Fruit fly (Drosophila melanogaster): ENCODE results near the gene ppk14.
A peak's percentile ranks its signal among the peaks of the same experiment; 100 is the strongest.

Gene ppk14

DNA sequence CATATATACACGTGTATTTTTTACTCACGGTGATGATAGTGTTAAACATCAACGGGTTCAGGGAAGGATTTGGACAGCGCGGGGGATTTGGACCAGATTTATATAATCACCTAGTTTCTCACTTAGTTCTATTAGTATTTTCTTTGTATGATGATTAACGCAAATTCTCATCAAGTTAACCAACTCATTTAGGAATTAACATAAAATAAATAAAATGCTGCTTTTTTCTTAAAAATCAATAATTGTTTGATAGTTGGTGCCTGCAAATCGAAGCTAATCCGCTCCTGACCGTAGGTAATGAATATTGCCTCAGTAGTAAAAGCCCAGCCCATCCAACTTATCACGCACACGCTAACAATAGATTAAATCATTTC is 3.0 kb upstream of the ppk14 start (continued):
- TF ChIP-seq Stat92E (GFP tag; optimal IDR thresholded peaks at IDR 0.05) (no peak), CG16813 (GFP tag; IDR thresholded peaks at IDR 0.05; ENCODE audit: partially characterized antibody) (peak; percentile 56; the same call in 2 of the 3 replicates), jumu (GFP tag; optimal IDR thresholded peaks at IDR 0.05) (peak; percentile 76), ase (GFP tag; IDR thresholded peaks at IDR 0.05) (peak; percentile 55; the same call in 2 of the 3 replicates), Max (GFP tag; optimal IDR thresholded peaks at IDR 0.05) (peak; percentile 69), Hey (tag; optimal IDR thresholded peaks at IDR 0.05) (no peak), zfh1 (GFP tag; IDR thresholded peaks at IDR 0.05) (0 out of 3 replicates have a peak, but pooled peaks have one; percentile 47), D19B (GFP tag; optimal IDR thresholded peaks at IDR 0.05) (peak; percentile 79), eyg (GFP tag; optimal IDR thresholded peaks at IDR 0.05) (peak; percentile 70), nerfin-1 (tag; optimal IDR thresholded peaks at IDR 0.05) (peak; percentile 70), CG32767 (GFP tag; IDR thresholded peaks at IDR 0.05) (peak; percentile 66; the same call in 1 of the 2 replicates), repo (GFP tag; optimal IDR thresholded peaks at IDR 0.05) (peak; percentile 65), Ptx1 (GFP tag; IDR thresholded peaks at IDR 0.05) (peak; percentile 94), CG15011 (GFP tag; optimal IDR thresholded peaks at IDR 0.05) (peak; percentile 84), jigr1 (GFP tag; IDR thresholded peaks at IDR 0.05) (peak; percentile 79; the same call in 2 of the 3 replicates), CG17186 (GFP tag; optimal IDR thresholded peaks at IDR 0.05) (peak; percentile 5), ro (GFP tag; IDR thresholded peaks at IDR 0.05) (peak; percentile 58; the same call in 1 of the 2 replicates), fru (optimal IDR thresholded peaks at IDR 0.05) (no peak), row (GFP tag; IDR thresholded peaks at IDR 0.05) (peak; percentile 96), Bteb2 (GFP tag; optimal IDR thresholded peaks at IDR 0.05) (peak; percentile 80), otp (GFP tag; IDR thresholded peaks at IDR 0.05) (peak; percentile 47; the same call in 1 of the 3 replicates), CG4730 (GFP tag; IDR thresholded peaks at IDR 0.05) (peak; percentile 74), gfzf (GFP tag; optimal IDR thresholded peaks at IDR 0.05) (no peak), Dad (GFP tag; optimal IDR thresholded peaks at IDR 0.05) (peak; percentile 59), PHDP (tag; optimal IDR thresholded peaks at IDR 0.05) (peak; percentile 83), CG8290 (GFP tag; optimal IDR thresholded peaks at IDR 0.05) (peak; percentile 33), CG8290 (tag; optimal IDR thresholded peaks at IDR 0.05) (no peak), gt (GFP tag; IDR thresholded peaks at IDR 0.05) (peak; percentile 38; the same call in 1 of the 2 replicates), CG34376 (GFP tag; optimal IDR thresholded peaks at IDR 0.05) (peak; percentile 97), rib (GFP tag; IDR thresholded peaks at IDR 0.05) (peak; percentile 85), bcd (GFP tag; optimal IDR thresholded peaks at IDR 0.05) (peak; percentile 84), CG2120 (GFP tag; optimal IDR thresholded peaks at IDR 0.05) (peak; percentile 97), Side (GFP tag; optimal IDR thresholded peaks at IDR 0.05) (peak; percentile 54), gce (GFP tag; IDR thresholded peaks at IDR 0.05) (peak; percentile 66; the same call in 1 of the 3 replicates), CG10366 (GFP tag; IDR thresholded peaks at IDR 0.05) (peak; percentile 81), CG5953 (GFP tag; IDR thresholded peaks at IDR 0.05) (peak; percentile 35), Rx (GFP tag; IDR thresholded peaks at IDR 0.05) (peak; percentile 82), CG13624 (GFP tag; optimal IDR thresholded peaks at IDR 0.05) (peak; percentile 86), schlank (tag; optimal IDR thresholded peaks at IDR 0.05) (peak; percentile 79), CG17385 (GFP tag; optimal IDR thresholded peaks at IDR 0.05) (peak; percentile 71), CG12071 (GFP tag; optimal IDR thresholded peaks at IDR 0.05) (peak; percentile 72), ssp (GFP tag; IDR thresholded peaks at IDR 0.05) (peak; percentile 81), dm (GFP tag; optimal IDR thresholded peaks at IDR 0.05) (peak; percentile 57), Bgb (GFP tag; IDR thresholded peaks at IDR 0.05; ENCODE audit: partially characterized antibody) (peak; percentile 57), gem (tag; optimal IDR thresholded peaks at IDR 0.05) (peak; percentile 92), CG2678 (tag; optimal IDR thresholded peaks at IDR 0.05) (peak; percentile 96), CG9215 (GFP tag; IDR thresholded peaks at IDR 0.05) (peak; percentile 91), CG10979 (tag; optimal IDR thresholded peaks at IDR 0.05) (peak; percentile 74), disco-r (GFP tag; optimal IDR thresholded peaks at IDR 0.05) (peak; percentile 68), CG17359 (tag; optimal IDR thresholded peaks at IDR 0.05) (peak; percentile 84), zen2 (GFP tag; IDR thresholded peaks at IDR 0.05; ENCODE audit: partially characterized antibody) (no peak), CG4404 (GFP tag; IDR thresholded peaks at IDR 0.05) (peak; percentile 86)
